Fruit fly (Drosophila melanogaster): ENCODE results near the gene CG6621.

CG6621 gene

dm6 chr3R:10856618-10857017 is 36.7 kb downstream of the CG6621 start, which contains the start of gene CG4570:
Gene CG4570 (plus strand): TSS chr3R:10856807.
- TF ChIP-seq toe (GFP tag; optimal IDR thresholded peaks at IDR 0.05) (no peak), CG14711 (tag; optimal IDR thresholded peaks at IDR 0.05) (peak; percentile 13), ovo (GFP tag; optimal IDR thresholded peaks at IDR 0.05) (peak; percentile 23), CG7101 (tag; optimal IDR thresholded peaks at IDR 0.05) (no peak), bab1 (GFP tag; optimal IDR thresholded peaks at IDR 0.05) (no peak), tj (GFP tag; optimal IDR thresholded peaks at IDR 0.05) (no peak), pad (GFP tag; optimal IDR thresholded peaks at IDR 0.05) (peak; percentile 11), CG11617 (GFP tag; optimal IDR thresholded peaks at IDR 0.05) (no peak), CG7045 (GFP tag; optimal IDR thresholded peaks at IDR 0.05) (no peak), cic (GFP tag; optimal IDR thresholded peaks at IDR 0.05) (no peak), kay (GFP tag; ENCODE audit: borderline replicate concordance) (no peak), cnc (optimal IDR thresholded peaks at IDR 0.05) (no peak)

- TF ChIP-seq Clk (GFP tag; optimal IDR thresholded peaks at IDR 0.05) (no peak), Crg-1 (GFP tag; optimal IDR thresholded peaks at IDR 0.05) (no peak), pad (GFP tag; optimal IDR thresholded peaks at IDR 0.05) (peak; percentile 83), CG7101 (tag; optimal IDR thresholded peaks at IDR 0.05) (peak; percentile 5), ovo (GFP tag; optimal IDR thresholded peaks at IDR 0.05) (no peak), tj (GFP tag; optimal IDR thresholded peaks at IDR 0.05) (peak; percentile 28), cnc (optimal IDR thresholded peaks at IDR 0.05) (peak in 1 of 2 experiments; percentile 43), bab1 (GFP tag; optimal IDR thresholded peaks at IDR 0.05) (peak; percentile 7), cic (GFP tag; optimal IDR thresholded peaks at IDR 0.05) (peak; percentile 17), toe (GFP tag; optimal IDR thresholded peaks at IDR 0.05) (no peak), Mnt (GFP tag; optimal IDR thresholded peaks at IDR 0.05) (peak; percentile 29), kay (GFP tag; ENCODE audit: borderline replicate concordance) (no peak), CG12768 (GFP tag; optimal IDR thresholded peaks at IDR 0.05) (peak; percentile 74), CG7045 (GFP tag; optimal IDR thresholded peaks at IDR 0.05) (no peak), CG5204 (GFP tag; optimal IDR thresholded peaks at IDR 0.05) (no peak), CG1620 (GFP tag; optimal IDR thresholded peaks at IDR 0.05) (no peak), CG14711 (tag; optimal IDR thresholded peaks at IDR 0.05) (no peak), CG11617 (GFP tag; optimal IDR thresholded peaks at IDR 0.05) (peak; percentile 51), Hr96 (GFP tag; optimal IDR thresholded peaks at IDR 0.05) (no peak), CG33017 (tag; optimal IDR thresholded peaks at IDR 0.05) (no peak)
Observed at dm6 chr3R:10854243-10854874, 39.0 kb downstream of the CG6621 start, which contains the start of the genes CG6567 and CG4511. Gene CG6567 (minus strand): TSS chr3R:10854451. Gene CG4511 (plus strand): TSS chr3R:10854501.

- TF ChIP-seq cnc (optimal IDR thresholded peaks at IDR 0.05) (no peak), Hr96 (GFP tag; optimal IDR thresholded peaks at IDR 0.05) (no peak), ovo (GFP tag; optimal IDR thresholded peaks at IDR 0.05) (no peak), pad (GFP tag; optimal IDR thresholded peaks at IDR 0.05) (peak; percentile 100), CG11617 (GFP tag; optimal IDR thresholded peaks at IDR 0.05) (no peak)
Observed at dm6 chr3R:10852232-10852774, 41.0 kb downstream of the CG6621 start, which contains the start of gene CG4565. Gene CG4565 (plus strand): TSS chr3R:10852724.

dm6 chr3R:10850636-10851035 is 42.7 kb downstream of the CG6621 start:
- TF ChIP-seq pad (GFP tag; optimal IDR thresholded peaks at IDR 0.05) (no peak), Clk (GFP tag; optimal IDR thresholded peaks at IDR 0.05) (no peak), CG1620 (GFP tag; optimal IDR thresholded peaks at IDR 0.05) (no peak), CG5204 (GFP tag; optimal IDR thresholded peaks at IDR 0.05) (no peak), kay (GFP tag; ENCODE audit: borderline replicate concordance) (no peak), bab1 (GFP tag; optimal IDR thresholded peaks at IDR 0.05) (no peak), toe (GFP tag; optimal IDR thresholded peaks at IDR 0.05) (no peak), tj (GFP tag; optimal IDR thresholded peaks at IDR 0.05) (no peak), Hr96 (GFP tag; optimal IDR thresholded peaks at IDR 0.05) (no peak), CG7101 (tag; optimal IDR thresholded peaks at IDR 0.05) (no peak), Crg-1 (GFP tag; optimal IDR thresholded peaks at IDR 0.05) (no peak), ovo (GFP tag; optimal IDR thresholded peaks at IDR 0.05) (no peak)

- TF ChIP-seq cic (GFP tag; optimal IDR thresholded peaks at IDR 0.05) (no peak), CG12768 (GFP tag; optimal IDR thresholded peaks at IDR 0.05) (peak; percentile 78), Mnt (GFP tag; optimal IDR thresholded peaks at IDR 0.05) (no peak), ovo (GFP tag; optimal IDR thresholded peaks at IDR 0.05) (no peak), cnc (optimal IDR thresholded peaks at IDR 0.05) (no peak), kay (GFP tag; ENCODE audit: borderline replicate concordance) (peak; percentile 79), CG1620 (GFP tag; optimal IDR thresholded peaks at IDR 0.05) (no peak), CG14711 (tag; optimal IDR thresholded peaks at IDR 0.05) (peak; percentile 81), CG7101 (tag; optimal IDR thresholded peaks at IDR 0.05) (peak; percentile 80), CG7045 (GFP tag; optimal IDR thresholded peaks at IDR 0.05) (peak; percentile 87), CG33017 (tag; optimal IDR thresholded peaks at IDR 0.05) (peak; percentile 77), Hr96 (GFP tag; optimal IDR thresholded peaks at IDR 0.05) (peak; percentile 40), toe (GFP tag; optimal IDR thresholded peaks at IDR 0.05) (peak; percentile 50), bab1 (GFP tag; optimal IDR thresholded peaks at IDR 0.05) (peak; percentile 82), pad (GFP tag; optimal IDR thresholded peaks at IDR 0.05) (peak; percentile 37), CG11617 (GFP tag; optimal IDR thresholded peaks at IDR 0.05) (peak; percentile 63), Clk (GFP tag; optimal IDR thresholded peaks at IDR 0.05) (peak; percentile 11), CG5204 (GFP tag; optimal IDR thresholded peaks at IDR 0.05) (peak; percentile 66), tj (GFP tag; optimal IDR thresholded peaks at IDR 0.05) (peak; percentile 47), Crg-1 (GFP tag; optimal IDR thresholded peaks at IDR 0.05) (no peak)
Observed at dm6 chr3R:10849515-10849973, 43.8 kb downstream of the CG6621 start, which contains the start of gene CG42394. Gene CG42394 (plus strand): TSS chr3R:10849825.

Measured in whole organism, adult.